Fruit fly (Drosophila melanogaster): ENCODE data around the gene CG31952.

- TF ChIP-seq CG8478 (optimal IDR thresholded peaks at IDR 0.05) (no peak), pan (optimal IDR thresholded peaks at IDR 0.05) (no peak)
Measured at dm6 chr2L:3441158-3441557, 24.7 kb downstream of the CG31952 start.
